Worm (Caenorhabditis elegans) whole organism, midembryonic: Measurements from ENCODE around the gene lect-2.

ENCODE experiments used
- cog-1 ChIP-seq: sonication (generic microtip); optimal IDR thresholded peaks from 2 replicates; lab custom pipeline; 2016; ENCODE audit warnings: missing genetic modification characterization, missing compliant biosample characterization
- flt-1 ChIP-seq: fragments of 200-800 bp; sonication (Bioruptor generic); IDR thresholded peaks from 2 replicates; pipeline ENCODE4 v1.3.6; 2022; ENCODE audit warnings: missing genetic modification characterization, missing compliant biosample characterization
- klf-2 ChIP-seq: fragments of 200-800 bp; sonication (Bioruptor generic); conservative IDR thresholded peaks from 2 replicates; pipeline ENCODE4 v1.3.6; 2022; ENCODE audit warnings: missing genetic modification reagents, missing genetic modification characterization, missing compliant biosample characterization
- tab-1 ChIP-seq: fragments of 200-800 bp; sonication (Bioruptor generic); IDR thresholded peaks from 2 replicates; pipeline ENCODE4 v1.3.6; 2022; ENCODE audit warnings: missing genetic modification characterization, missing compliant biosample characterization
- ztf-23 ChIP-seq: fragments of 200-800 bp; sonication (Bioruptor generic); IDR thresholded peaks from 2 replicates; pipeline ENCODE4 v1.3.6; 2022; ENCODE audit warnings: missing genetic modification reagents, missing genetic modification characterization, missing compliant biosample characterization
- ztf-29 ChIP-seq: fragments of 200-800 bp; sonication (Bioruptor generic); IDR thresholded peaks from 2 replicates; pipeline ENCODE4 v1.3.6; 2022; ENCODE audit warnings: missing genetic modification reagents, missing genetic modification characterization, missing compliant biosample characterization

ce11 chrII:5749733-5750238 is 40.7 kb upstream of the lect-2 start, which contains the start of gene ifb-2:
- no peak for TF ChIP-seq klf-2
- no peak for TF ChIP-seq flt-1
- no peak for TF ChIP-seq ztf-23 (GFP tag; lab: Robert Waterston, UW)
- no peak for TF ChIP-seq ztf-29 (GFP tag; lab: Robert Waterston, UW)
- TF ChIP-seq cog-1 = no peak
- no peak for TF ChIP-seq tab-1 (GFP tag; lab: Robert Waterston, UW)
